Worm (Caenorhabditis elegans): ENCODE data around the gene try-10.

- TF ChIP-seq fos-1 (tag; optimal IDR thresholded peaks at IDR 0.05), result no peak
- peak; percentile 45 for TF ChIP-seq nfya-1 (tag; optimal IDR thresholded peaks at IDR 0.05; ENCODE audit: insufficient read depth)
- no peak for TF ChIP-seq ztf-4 (tag; optimal IDR thresholded peaks at IDR 0.05)
- TF ChIP-seq mml-1 (tag; optimal IDR thresholded peaks at IDR 0.05), result no peak
- no peak for TF ChIP-seq nhr-237 (tag; optimal IDR thresholded peaks at IDR 0.05)
- TF ChIP-seq nhr-12 (tag; optimal IDR thresholded peaks at IDR 0.05), result no peak
- no peak for TF ChIP-seq pqm-1 (tag; optimal IDR thresholded peaks at IDR 0.05)
- no peak for TF ChIP-seq unc-39 (tag; optimal IDR thresholded peaks at IDR 0.05)
Measured at ce11 chrV:12970575-12971160, 42.4 kb downstream of the try-10 start, which contains the start of gene pnn-1.
